Worm (Caenorhabditis elegans): ENCODE results near the gene Y49F6B.20.

DNA sequence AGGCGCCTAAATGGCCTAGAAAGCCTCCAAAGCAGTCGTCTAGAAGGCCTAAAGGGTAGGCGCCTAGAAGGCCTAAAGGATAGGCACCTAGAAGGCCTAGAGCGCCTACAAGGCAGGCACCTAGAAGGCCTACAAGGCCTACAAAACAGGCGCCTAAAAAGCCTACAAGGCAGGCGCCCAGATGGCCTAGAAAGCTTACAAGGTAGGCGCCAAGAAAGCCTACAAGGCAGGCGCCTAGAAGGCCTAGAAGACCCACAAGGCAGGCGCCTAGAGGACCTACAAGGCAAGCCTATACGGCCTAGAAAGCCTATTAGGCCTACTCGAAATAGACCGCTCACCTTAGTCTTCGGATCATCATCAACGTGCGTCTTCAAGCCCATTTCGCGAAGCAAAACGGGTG is 31.6 kb upstream of the Y49F6B.20 start:
- TF ChIP-seq nhr-76 (tag; optimal IDR thresholded peaks at IDR 0.05) (no peak), snpc-4 (tag; optimal IDR thresholded peaks at IDR 0.05) (no peak), blmp-1 (tag; optimal IDR thresholded peaks at IDR 0.05) (no peak), mep-1 (tag; optimal IDR thresholded peaks at IDR 0.05) (no peak), lin-13 (tag; optimal IDR thresholded peaks at IDR 0.05) (no peak)
